Fruit fly (Drosophila melanogaster) whole organism, embryonic: ENCODE measurements around the gene CG7991.

ENCODE experiments used
- Awh ChIP-seq: fragments of 200-800 bp; sonication (Bioruptor generic); IDR thresholded peaks from 2 replicates; pipeline ENCODE4, ENCODE4 v1.3.6; 2022; ENCODE audit warnings: missing biosample characterization, missing genetic modification characterization
- Bdp1 ChIP-seq: fragments of 200-800 bp; sonication (Bioruptor generic); optimal IDR thresholded peaks from 3 replicates; lab custom pipeline; 2016; ENCODE audit warnings: missing biosample characterization, missing genetic modification characterization
- CG11456 ChIP-seq: fragments of 200-800 bp; sonication (Bioruptor generic); IDR thresholded peaks from 3 replicates; pipeline ENCODE4 v1.3.6; 2022; ENCODE audit warnings: missing biosample characterization, missing genetic modification characterization
- CG11696 ChIP-seq: fragments of 200-800 bp; sonication (Bioruptor generic); IDR thresholded peaks from 2 replicates; pipeline ENCODE4 v1.3.6; 2022; ENCODE audit warnings: missing biosample characterization, missing genetic modification characterization
- CG12071 ChIP-seq: fragments of 200-800 bp; sonication (Bioruptor generic); optimal IDR thresholded peaks from 3 replicates; lab custom pipeline; 2018; ENCODE audit warnings: missing biosample characterization, mild to moderate bottlenecking, missing genetic modification characterization
- CG1233 ChIP-seq: fragments of 200-800 bp; sonication (Bioruptor generic); optimal IDR thresholded peaks from 4 replicates; lab custom pipeline; 2018; ENCODE audit warnings: missing biosample characterization, mild to moderate bottlenecking, missing genetic modification characterization
- CG13424 ChIP-seq: fragments of 200-800 bp; sonication (Bioruptor generic); optimal IDR thresholded peaks from 2 replicates; lab custom pipeline; 2019; ENCODE audit warnings: missing biosample characterization, mild to moderate bottlenecking, missing genetic modification characterization, moderate library complexity
- CG14441 ChIP-seq: fragments of 200-800 bp; sonication (Bioruptor generic); IDR thresholded peaks from 2 replicates; pipeline ENCODE4 v1.3.6; 2022; ENCODE audit warnings: missing biosample characterization, missing genetic modification characterization
- CG14710 ChIP-seq: fragments of 200-800 bp; sonication (Bioruptor generic); optimal IDR thresholded peaks from 3 replicates; lab custom pipeline; 2019; ENCODE audit warnings: missing biosample characterization, mild to moderate bottlenecking, missing genetic modification characterization, moderate library complexity
- CG15011 ChIP-seq: fragments of 200-800 bp; sonication (Bioruptor generic); optimal IDR thresholded peaks from 3 replicates; lab custom pipeline; 2018; ENCODE audit warnings: missing biosample characterization, mild to moderate bottlenecking, missing genetic modification characterization
- CG15479 ChIP-seq: fragments of 200-800 bp; sonication (Bioruptor generic); optimal IDR thresholded peaks from 3 replicates; lab custom pipeline; 2019; ENCODE audit warnings: missing biosample characterization, mild to moderate bottlenecking, missing genetic modification characterization, moderate library complexity
- CG17385 ChIP-seq: fragments of 200-800 bp; sonication (Bioruptor generic); optimal IDR thresholded peaks from 3 replicates; lab custom pipeline; 2018; ENCODE audit warnings: missing biosample characterization, mild to moderate bottlenecking, missing genetic modification characterization
- CG17568 ChIP-seq: fragments of 200-800 bp; sonication (Bioruptor generic); optimal IDR thresholded peaks from 2 replicates; lab custom pipeline; 2018; ENCODE audit warnings: missing biosample characterization, mild to moderate bottlenecking, missing genetic modification characterization, moderate library complexity
- CG2889 ChIP-seq: fragments of 200-800 bp; sonication (Bioruptor generic); IDR thresholded peaks from 3 replicates; pipeline ENCODE4 v1.3.6; 2022; ENCODE audit warnings: missing biosample characterization, missing genetic modification characterization
- CG31441 ChIP-seq: fragments of 200-800 bp; sonication (Bioruptor generic); IDR thresholded peaks from 2 replicates; pipeline ENCODE4 v1.3.6; 2022; ENCODE audit warnings: missing biosample characterization, missing genetic modification characterization
- CG4854 ChIP-seq: fragments of 200-800 bp; sonication (Bioruptor generic); optimal IDR thresholded peaks from 2 replicates; lab custom pipeline; 2016; ENCODE audit warnings: missing biosample characterization, missing genetic modification characterization, inconsistent platforms
- CG5180 ChIP-seq: fragments of 200-800 bp; sonication (Bioruptor generic); optimal IDR thresholded peaks from 3 replicates; lab custom pipeline; 2017; ENCODE audit warnings: missing biosample characterization, missing genetic modification characterization, mild to moderate bottlenecking, moderate library complexity, missing genetic modification reagents
- CG6683 ChIP-seq: fragments of 200-800 bp; sonication (Bioruptor generic); optimal IDR thresholded peaks from 2 replicates; lab custom pipeline; 2017; ENCODE audit warnings: missing biosample characterization, mild to moderate bottlenecking, missing genetic modification characterization, missing genetic modification reagents
- CG7745 ChIP-seq: fragments of 200-800 bp; sonication (Bioruptor generic); optimal IDR thresholded peaks from 2 replicates; lab custom pipeline; 2018; ENCODE audit warnings: missing biosample characterization, mild to moderate bottlenecking, missing genetic modification characterization, moderate library complexity
- CG9215 ChIP-seq: fragments of 200-800 bp; sonication (Bioruptor generic); IDR thresholded peaks from 2 replicates; pipeline ENCODE4 v1.3.6; 2022; ENCODE audit warnings: missing biosample characterization, missing genetic modification characterization
- CoRest ChIP-seq: fragments of 200-800 bp; sonication (Bioruptor generic); optimal IDR thresholded peaks from 3 replicates; lab custom pipeline; 2018; ENCODE audit warnings: missing biosample characterization, mild to moderate bottlenecking, missing genetic modification characterization, moderate library complexity
- Dad ChIP-seq: fragments of 200-800 bp; sonication (Bioruptor generic); optimal IDR thresholded peaks from 3 replicates; lab custom pipeline; 2016; ENCODE audit warnings: missing biosample characterization, missing genetic modification characterization
- ERR ChIP-seq: fragments of 200-800 bp; sonication (Bioruptor generic); optimal IDR thresholded peaks from 2 replicates; lab custom pipeline; 2016; ENCODE audit warnings: missing biosample characterization, missing genetic modification characterization
- Gsc ChIP-seq: fragments of 200-800 bp; sonication (Bioruptor generic); IDR thresholded peaks from 2 replicates; pipeline ENCODE4 v1.3.6; 2022; ENCODE audit warnings: missing biosample characterization, missing genetic modification characterization
- HLH3B ChIP-seq: fragments of 200-800 bp; sonication (Bioruptor generic); IDR thresholded peaks from 2 replicates; pipeline ENCODE4 v1.3.6; 2022; ENCODE audit warnings: missing biosample characterization, missing genetic modification characterization
- Hr3 ChIP-seq: fragments of 200-800 bp; sonication (Bioruptor generic); optimal IDR thresholded peaks from 3 replicates; lab custom pipeline; 2016; ENCODE audit warnings: missing biosample characterization, missing genetic modification characterization
- Jarid2 ChIP-seq: fragments of 200-800 bp; sonication (Bioruptor generic); optimal IDR thresholded peaks from 3 replicates; lab custom pipeline; 2017; ENCODE audit warnings: mild to moderate bottlenecking, missing biosample characterization, missing genetic modification reagents, missing genetic modification characterization
- NC2α ChIP-seq: fragments of 200-800 bp; sonication (Bioruptor generic); optimal IDR thresholded peaks from 2 replicates; lab custom pipeline; 2016; ENCODE audit warnings: missing biosample characterization, missing genetic modification characterization
- Taf1 ChIP-seq: fragments of 200-800 bp; sonication (Bioruptor generic); IDR thresholded peaks from 2 replicates; pipeline ENCODE4 v1.3.6; 2022; ENCODE audit warnings: missing biosample characterization, missing genetic modification characterization
- Usf ChIP-seq: fragments of 200-800 bp; sonication (Bioruptor generic); optimal IDR thresholded peaks from 2 replicates; lab custom pipeline; 2017; ENCODE audit warnings: missing genotype, missing biosample characterization, missing genetic modification characterization
- ara ChIP-seq: fragments of 200-800 bp; sonication (Bioruptor generic); IDR thresholded peaks from 2 replicates; pipeline ENCODE4 v1.3.6; 2022; ENCODE audit warnings: missing biosample characterization, missing genetic modification characterization
- ash1 ChIP-seq: fragments of 200-800 bp; sonication (Bioruptor generic); optimal IDR thresholded peaks from 2 replicates; lab custom pipeline; 2018; ENCODE audit warnings: missing biosample characterization, mild to moderate bottlenecking, missing genetic modification characterization
- btn ChIP-seq: fragments of 200-800 bp; sonication (Bioruptor generic); optimal IDR thresholded peaks from 2 replicates; lab custom pipeline; 2016; ENCODE audit warnings: missing biosample characterization, missing genetic modification characterization
- chn ChIP-seq: fragments of 200-800 bp; sonication (Bioruptor generic); optimal IDR thresholded peaks from 2 replicates; lab custom pipeline; 2016; ENCODE audit warnings: missing biosample characterization, missing genetic modification characterization
- ci ChIP-seq: fragments of 200-800 bp; sonication (Bioruptor generic); IDR thresholded peaks from 3 replicates; pipeline ENCODE4 v1.3.6; 2022; ENCODE audit warnings: missing biosample characterization, missing genetic modification characterization
- dmrt99B ChIP-seq: fragments of 200-800 bp; sonication (Bioruptor generic); optimal IDR thresholded peaks from 2 replicates; lab custom pipeline; 2018; ENCODE audit warnings: missing biosample characterization, mild to moderate bottlenecking, missing genetic modification characterization, moderate library complexity
- esg ChIP-seq: fragments of 200-800 bp; sonication (Bioruptor generic); conservative IDR thresholded peaks from 2 replicates; pipeline ENCODE4 v1.3.6; 2022; ENCODE audit warnings: missing biosample characterization, missing genetic modification characterization
- eyg ChIP-seq: fragments of 200-800 bp; sonication (Bioruptor generic); optimal IDR thresholded peaks from 3 replicates; lab custom pipeline; 2016; ENCODE audit warnings: missing biosample characterization, missing genetic modification characterization
- grau ChIP-seq: fragments of 200-800 bp; optimal IDR thresholded peaks from 3 replicates; lab custom pipeline; 2019; ENCODE audit warnings: missing biosample characterization, mild to moderate bottlenecking, missing genetic modification characterization, moderate library complexity
- knrl ChIP-seq: fragments of 200-800 bp; sonication (Bioruptor generic); IDR thresholded peaks from 3 replicates; pipeline ENCODE4 v1.3.6; 2022; ENCODE audit warnings: missing biosample characterization, missing genetic modification characterization; ENCODE audit not compliant: partially characterized antibody
- pan ChIP-seq, 4 experiments: fragments of >200 bp in 3 of 4; fragments of 200-800 bp in 1 of 4; sonication (Bioruptor generic) in 1 of 4; optimal IDR thresholded peaks in 3 of 4; IDR thresholded peaks in 1 of 4; 2 replicates each; pipeline versions ENCODE4 v1.3.6 to Lab custom; 2017 to 2022; ENCODE audit warnings: missing biosample characterization in 2 of 4, missing genetic modification characterization in 2 of 4, mixed read lengths in 1 of 4
- row ChIP-seq: fragments of 200-800 bp; sonication (Bioruptor generic); IDR thresholded peaks from 3 replicates; pipeline ENCODE4 v1.3.6; 2022; ENCODE audit warnings: missing biosample characterization, missing genetic modification characterization
- salm ChIP-seq: fragments of 200-800 bp; sonication (Bioruptor generic); optimal IDR thresholded peaks from 2 replicates; lab custom pipeline; 2018; ENCODE audit warnings: missing biosample characterization, mild to moderate bottlenecking, missing genetic modification characterization
- sens-2 ChIP-seq: fragments of 200-800 bp; sonication (Bioruptor generic); IDR thresholded peaks from 2 replicates; pipeline ENCODE4 v1.3.6; 2022; ENCODE audit warnings: missing biosample characterization, missing genetic modification characterization
- shn ChIP-seq: fragments of 200-800 bp; sonication (Bioruptor generic); optimal IDR thresholded peaks from 3 replicates; lab custom pipeline; 2016; ENCODE audit warnings: missing biosample characterization, missing genetic modification characterization
- sr ChIP-seq: fragments of 200-800 bp; sonication (Bioruptor generic); IDR thresholded peaks from 3 replicates; pipeline ENCODE4 v1.3.6; 2022; ENCODE audit warnings: missing biosample characterization, missing genetic modification characterization
- stwl ChIP-seq: fragments of 200-800 bp; sonication (Bioruptor generic); optimal IDR thresholded peaks from 3 replicates; lab custom pipeline; 2018; ENCODE audit warnings: missing biosample characterization, mild to moderate bottlenecking, missing genetic modification characterization, moderate library complexity
- toy ChIP-seq: fragments of 200-800 bp; sonication (Bioruptor generic); IDR thresholded peaks from 2 replicates; pipeline ENCODE4 v1.3.6; 2022; ENCODE audit warnings: missing biosample characterization, missing genetic modification characterization
- unc-4 ChIP-seq: fragments of 200-800 bp; sonication (Bioruptor generic); IDR thresholded peaks from 2 replicates; pipeline ENCODE4 v1.3.6; 2022; ENCODE audit warnings: missing biosample characterization, missing genetic modification characterization; ENCODE audit not compliant: partially characterized antibody
- zen2 ChIP-seq: fragments of 200-800 bp; sonication (Bioruptor generic); IDR thresholded peaks from 3 replicates; pipeline ENCODE4 v1.3.6; 2022; ENCODE audit warnings: missing biosample characterization, missing genetic modification characterization; ENCODE audit not compliant: partially characterized antibody

The CG7991 gene

dm6 chr3L:1690727-1691413 lies 16.4 kb downstream of the CG7991 start (continued):
- no peak for TF ChIP-seq CG7745 (tag; lab: Kevin White, UChicago)
- TF ChIP-seq Jarid2, result peak; percentile 19
- no peak for TF ChIP-seq salm
- TF ChIP-seq CG11696 (GFP tag; lab: Robert Waterston, UW), result no peak
- peak; percentile 58 for TF ChIP-seq ci
- TF ChIP-seq grau, result no peak
- TF ChIP-seq shn, result no peak
- TF ChIP-seq CG15011 (GFP tag; lab: Kevin White, UChicago), result no peak
- no peak for TF ChIP-seq knrl (GFP tag; lab: Robert Waterston, UW)
- TF ChIP-seq sr (GFP tag; lab: Robert Waterston, UW), result no peak
- TF ChIP-seq dmrt99B (tag; lab: Kevin White, UChicago), result peak; percentile 51
- no peak for TF ChIP-seq Usf (GFP tag; lab: Kevin White, UChicago)
- TF ChIP-seq HLH3B (GFP tag; lab: Robert Waterston, UW), result peak; percentile 18; the same call in 1 of the 2 replicates
- TF ChIP-seq esg (GFP tag; lab: Robert Waterston, UW), result no peak
- TF ChIP-seq unc-4, result no peak
- TF ChIP-seq Bdp1, result peak; percentile 8
- TF ChIP-seq CG2889 (GFP tag; lab: Robert Waterston, UW), result no peak
- peak; percentile 44 for TF ChIP-seq CG14710
- TF ChIP-seq CG1233 (GFP tag; lab: Kevin White, UChicago), result no peak
- no peak for TF ChIP-seq CG11456 (GFP tag; lab: Robert Waterston, UW)
- no peak for TF ChIP-seq zen2
- no peak for TF ChIP-seq NC2α (GFP tag; lab: Kevin White, UChicago)
- peak; percentile 52 for TF ChIP-seq row (GFP tag; lab: Robert Waterston, UW)
- TF ChIP-seq ERR (GFP tag; lab: Kevin White, UChicago), result no peak
- TF ChIP-seq Taf1 (GFP tag; lab: Robert Waterston, UW), result no peak
- TF ChIP-seq pan (optimal IDR thresholded peaks at IDR 0.05; lab: Kevin White, UChicago), result no peak
- no peak for TF ChIP-seq pan (GFP tag; optimal IDR thresholded peaks at IDR 0.05 in 1 of 2, IDR thresholded peaks at IDR 0.05 in 1 of 2)
- TF ChIP-seq CG14441 (GFP tag; lab: Robert Waterston, UW), result no peak
- TF ChIP-seq ara, result no peak
- TF ChIP-seq CG31441 (GFP tag; lab: Robert Waterston, UW), result peak; percentile 51
- peak; percentile 21 for TF ChIP-seq CoRest
- no peak for TF ChIP-seq ash1
- TF ChIP-seq btn (GFP tag; lab: Kevin White, UChicago), result no peak
- TF ChIP-seq CG15479, result no peak
- no peak for TF ChIP-seq chn (GFP tag; lab: Kevin White, UChicago)
- TF ChIP-seq CG13424, result no peak
- no peak for TF ChIP-seq CG9215 (GFP tag; lab: Robert Waterston, UW)
- TF ChIP-seq Hr3 (GFP tag; lab: Kevin White, UChicago), result peak; percentile 3
- peak; percentile 33; the same call in 1 of the 2 replicates for TF ChIP-seq Awh (GFP tag; lab: Robert Waterston, UW)
- TF ChIP-seq CG12071 (GFP tag; lab: Kevin White, UChicago), result peak; percentile 70
- TF ChIP-seq CG4854 (GFP tag; lab: Kevin White, UChicago), result no peak
- peak; percentile 39 for TF ChIP-seq CG5180 (GFP tag; lab: Kevin White, UChicago)
- no peak for TF ChIP-seq CG17385 (GFP tag; lab: Kevin White, UChicago)
- TF ChIP-seq CG17568 (GFP tag; lab: Kevin White, UChicago), result no peak
- no peak for TF ChIP-seq toy
- TF ChIP-seq Gsc (GFP tag; lab: Robert Waterston, UW), result peak; percentile 15; the same call in 1 of the 2 replicates
- no peak for TF ChIP-seq eyg (GFP tag; lab: Kevin White, UChicago)
- TF ChIP-seq Dad, result peak; percentile 27
- no peak for TF ChIP-seq sens-2 (GFP tag; lab: Robert Waterston, UW)
- no peak for TF ChIP-seq stwl (tag; lab: Kevin White, UChicago)
- no peak for TF ChIP-seq CG6683 (GFP tag; lab: Kevin White, UChicago)
